Worm (Caenorhabditis elegans) whole organism, midembryonic: ENCODE data around the gene fbxb-106.

Experiments used
- cog-1 ChIP-seq: sonication (generic microtip); optimal IDR thresholded peaks from 2 replicates; lab custom pipeline; 2016; ENCODE audit warnings: missing genetic modification characterization, missing compliant biosample characterization
- flt-1 ChIP-seq: fragments of 200-800 bp; sonication (Bioruptor generic); IDR thresholded peaks from 2 replicates; pipeline ENCODE4 v1.3.6; 2022; ENCODE audit warnings: missing genetic modification characterization, missing compliant biosample characterization
- klf-2 ChIP-seq: fragments of 200-800 bp; sonication (Bioruptor generic); conservative IDR thresholded peaks from 2 replicates; pipeline ENCODE4 v1.3.6; 2022; ENCODE audit warnings: missing genetic modification reagents, missing genetic modification characterization, missing compliant biosample characterization
- med-1 ChIP-seq: sonication (generic microtip); optimal IDR thresholded peaks from 2 replicates; lab custom pipeline; 2017; ENCODE audit warnings: missing genetic modification characterization, mild to moderate bottlenecking, missing compliant biosample characterization, antibody characterized with exemption, missing genetic modification reagents; ENCODE audit not compliant: insufficient read depth
- ref-1 ChIP-seq: fragments of 200-800 bp; sonication (Bioruptor generic); conservative IDR thresholded peaks from 2 replicates; pipeline ENCODE4 v1.3.6; 2022; ENCODE audit warnings: missing genetic modification reagents, missing genetic modification characterization, missing compliant biosample characterization
- ztf-23 ChIP-seq: fragments of 200-800 bp; sonication (Bioruptor generic); IDR thresholded peaks from 2 replicates; pipeline ENCODE4 v1.3.6; 2022; ENCODE audit warnings: missing genetic modification reagents, missing genetic modification characterization, missing compliant biosample characterization
- ztf-29 ChIP-seq: fragments of 200-800 bp; sonication (Bioruptor generic); IDR thresholded peaks from 2 replicates; pipeline ENCODE4 v1.3.6; 2022; ENCODE audit warnings: missing genetic modification reagents, missing genetic modification characterization, missing compliant biosample characterization

DNA sequence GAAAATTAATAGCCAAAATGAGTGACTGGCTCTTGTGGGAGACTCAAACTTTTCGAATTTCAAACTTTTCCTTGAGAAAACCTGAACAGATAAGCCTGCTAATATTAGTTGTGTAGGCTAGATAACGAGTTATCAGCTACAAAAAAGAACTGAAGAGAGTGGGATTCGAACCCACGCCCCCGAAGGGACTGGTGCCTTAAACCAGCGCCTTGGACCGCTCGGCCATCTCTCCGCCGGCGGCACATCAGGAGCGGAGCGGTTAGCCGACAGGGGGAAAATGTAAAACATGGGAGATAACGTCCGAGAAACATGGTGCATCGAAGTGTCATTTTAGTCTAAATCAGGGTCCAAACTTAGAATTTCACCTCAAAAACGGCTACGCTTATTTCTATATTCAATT is 26.6 kb upstream of the fbxb-106 start:
- no peak for TF ChIP-seq ref-1
- no peak for TF ChIP-seq ztf-23 (GFP tag; lab: Robert Waterston, UW)
- no peak for TF ChIP-seq flt-1
- TF ChIP-seq klf-2 = no peak
- no peak for TF ChIP-seq ztf-29
- TF ChIP-seq med-1 (GFP tag; lab: Kevin White, UChicago) = no peak
- no peak for TF ChIP-seq cog-1 (tag; lab: Kevin White, UChicago)
